Fruit fly (Drosophila melanogaster) whole organism, pupa: ENCODE data around the gene SsRbeta.

Experiments used
- CG12605 ChIP-seq: fragments of 200-800 bp; sonication (Bioruptor generic); IDR thresholded peaks from 2 replicates; pipeline ENCODE4 v1.3.6; 2022; ENCODE audit warnings: missing biosample characterization, missing genetic modification characterization
- CG14655 ChIP-seq: fragments of 200-800 bp; sonication (Bioruptor generic); optimal IDR thresholded peaks from 3 replicates; lab custom pipeline; 2017; ENCODE audit warnings: mild to moderate bottlenecking, missing biosample characterization, missing genetic modification reagents, missing genetic modification characterization
- CG32121 ChIP-seq: fragments of 200-800 bp; sonication (Bioruptor generic); IDR thresholded peaks from 2 replicates; pipeline ENCODE4 v1.3.6; 2022; ENCODE audit warnings: missing biosample characterization, missing genetic modification characterization
- fd96Ca ChIP-seq: fragments of 200-800 bp; sonication (Bioruptor generic); IDR thresholded peaks from 3 replicates; pipeline ENCODE4 v1.3.6; 2022; ENCODE audit warnings: missing biosample characterization, missing genetic modification characterization

- peak; percentile 70 for TF ChIP-seq CG12605 (GFP tag; lab: Robert Waterston, UW)
- TF ChIP-seq fd96Ca (GFP tag; lab: Robert Waterston, UW), result 0 out of 3 replicates have a peak, but pooled peaks have one; percentile 10
- peak; percentile 62 for TF ChIP-seq CG14655 (GFP tag; lab: Kevin White, UChicago)
- TF ChIP-seq CG32121, result no peak
These were observed 35.0 kb downstream of the SsRbeta start, which contains the start of gene CG5151 for dm6 chr3L:16164150-16165039.
